Fruit fly (Drosophila melanogaster) whole organism, embryonic: ENCODE data around the gene CG12017.

Experiments
- Bdp1 ChIP-seq: fragments of 200-800 bp; sonication (Bioruptor generic); optimal IDR thresholded peaks from 3 replicates; lab custom pipeline; 2016; ENCODE audit warnings: missing biosample characterization, missing genetic modification characterization
- BtbVII ChIP-seq: fragments of 200-800 bp; sonication (Bioruptor generic); optimal IDR thresholded peaks from 3 replicates; lab custom pipeline; 2017; ENCODE audit warnings: missing biosample characterization, mild to moderate bottlenecking, missing genetic modification characterization
- CG11247 ChIP-seq: fragments of 200-800 bp; sonication (Bioruptor generic); IDR thresholded peaks from 2 replicates; pipeline ENCODE4 v1.3.6; 2022; ENCODE audit warnings: missing biosample characterization, missing genetic modification characterization
- CG17829 ChIP-seq: fragments of 200-800 bp; optimal IDR thresholded peaks from 2 replicates; lab custom pipeline; 2019; ENCODE audit warnings: missing biosample characterization, mild to moderate bottlenecking, missing genetic modification characterization, moderate library complexity
- CG18476 ChIP-seq: fragments of 200-800 bp; sonication (Bioruptor generic); optimal IDR thresholded peaks from 2 replicates; lab custom pipeline; 2016; ENCODE audit warnings: missing biosample characterization, mild to moderate bottlenecking, missing genetic modification characterization
- CG4617 ChIP-seq: fragments of 200-800 bp; sonication (Bioruptor generic); optimal IDR thresholded peaks from 3 replicates; lab custom pipeline; 2016; ENCODE audit warnings: missing biosample characterization, missing genetic modification characterization, borderline replicate concordance
- CG4820 ChIP-seq: fragments of 200-800 bp; sonication (Bioruptor generic); optimal IDR thresholded peaks from 3 replicates; lab custom pipeline; 2016; ENCODE audit warnings: missing biosample characterization, missing genetic modification characterization
- CG5953 ChIP-seq: fragments of 200-800 bp; sonication (Bioruptor generic); IDR thresholded peaks from 2 replicates; pipeline ENCODE4 v1.3.6; 2022; ENCODE audit warnings: missing biosample characterization, missing genetic modification characterization
- CG7372 ChIP-seq: fragments of 200-800 bp; sonication (Bioruptor generic); IDR thresholded peaks from 2 replicates; pipeline ENCODE4 v1.3.6; 2022; ENCODE audit warnings: missing biosample characterization, missing genetic modification characterization
- CG8388 ChIP-seq: fragments of 200-800 bp; sonication (Bioruptor generic); optimal IDR thresholded peaks from 2 replicates; lab custom pipeline; 2019; ENCODE audit warnings: missing biosample characterization, mild to moderate bottlenecking, missing genetic modification characterization, moderate library complexity
- D ChIP-seq, 2 experiments: fragments of 200-800 bp in 1 of 2; fragments of >200 bp in 1 of 2; sonication (Bioruptor generic) in 1 of 2; optimal IDR thresholded peaks; 2 replicates in 1 of 2; 3 replicates in 1 of 2; lab custom pipeline; 2017; ENCODE audit warnings: mild to moderate bottlenecking in 1 of 2, missing biosample characterization in 1 of 2, missing genetic modification characterization in 1 of 2, missing genetic modification reagents in 1 of 2
- Dbx ChIP-seq: fragments of 200-800 bp; sonication (Bioruptor generic); IDR thresholded peaks from 3 replicates; pipeline ENCODE4 v1.3.6; 2022; ENCODE audit warnings: missing biosample characterization, missing genetic modification characterization
- Dp ChIP-seq: fragments of 200-800 bp; sonication (Bioruptor generic); optimal IDR thresholded peaks from 2 replicates; lab custom pipeline; 2018; ENCODE audit warnings: missing biosample characterization, mild to moderate bottlenecking, missing genetic modification characterization, moderate library complexity
- Dref ChIP-seq: fragments of 200-800 bp; sonication (Bioruptor generic); IDR thresholded peaks from 2 replicates; pipeline ENCODE4 v1.3.6; 2022; ENCODE audit warnings: missing biosample characterization, missing genetic modification characterization
- E2f2 ChIP-seq: fragments of 200-800 bp; sonication (Bioruptor generic); IDR thresholded peaks from 2 replicates; pipeline ENCODE4 v1.3.6; 2022; ENCODE audit warnings: missing biosample characterization, missing genetic modification characterization
- Ets97D ChIP-seq: fragments of 200-800 bp; sonication (Bioruptor generic); optimal IDR thresholded peaks from 3 replicates; lab custom pipeline; 2016; ENCODE audit warnings: missing biosample characterization, missing genetic modification characterization
- Gug ChIP-seq: fragments of 200-800 bp; sonication (Bioruptor generic); IDR thresholded peaks from 4 replicates; pipeline ENCODE4 v1.3.6; 2022; ENCODE audit warnings: missing biosample characterization, missing genetic modification characterization
- Hr3 ChIP-seq: fragments of 200-800 bp; sonication (Bioruptor generic); optimal IDR thresholded peaks from 3 replicates; lab custom pipeline; 2016; ENCODE audit warnings: missing biosample characterization, missing genetic modification characterization
- Hsf ChIP-seq: fragments of 200-800 bp; sonication (Bioruptor generic); optimal IDR thresholded peaks from 3 replicates; lab custom pipeline; 2016; ENCODE audit warnings: missing biosample characterization, missing genetic modification characterization
- Mad ChIP-seq: fragments of 200-800 bp; sonication (Bioruptor generic); optimal IDR thresholded peaks from 2 replicates; lab custom pipeline; 2016; ENCODE audit warnings: missing biosample characterization, missing genetic modification characterization
- NC2α ChIP-seq: fragments of 200-800 bp; sonication (Bioruptor generic); optimal IDR thresholded peaks from 2 replicates; lab custom pipeline; 2016; ENCODE audit warnings: missing biosample characterization, missing genetic modification characterization
- Side ChIP-seq: fragments of 200-800 bp; sonication (Bioruptor generic); optimal IDR thresholded peaks from 2 replicates; lab custom pipeline; 2016; ENCODE audit warnings: missing biosample characterization, missing genetic modification characterization
- Six4 ChIP-seq: fragments of 200-800 bp; sonication (Bioruptor generic); optimal IDR thresholded peaks from 2 replicates; lab custom pipeline; 2016; ENCODE audit warnings: missing biosample characterization, missing genetic modification characterization
- Sox100B ChIP-seq: fragments of 200-800 bp; sonication (Bioruptor generic); optimal IDR thresholded peaks from 3 replicates; lab custom pipeline; 2018; ENCODE audit warnings: missing biosample characterization, mild to moderate bottlenecking, missing genetic modification characterization
- Vsx1 ChIP-seq: fragments of 200-800 bp; sonication (Bioruptor generic); optimal IDR thresholded peaks from 2 replicates; lab custom pipeline; 2017; ENCODE audit warnings: missing biosample characterization, mild to moderate bottlenecking, missing genetic modification characterization, missing genetic modification reagents
- ash1 ChIP-seq: fragments of 200-800 bp; sonication (Bioruptor generic); optimal IDR thresholded peaks from 2 replicates; lab custom pipeline; 2018; ENCODE audit warnings: missing biosample characterization, mild to moderate bottlenecking, missing genetic modification characterization
- crol ChIP-seq: fragments of 200-800 bp; sonication (Bioruptor generic); IDR thresholded peaks from 2 replicates; pipeline ENCODE4 v1.3.6; 2022; ENCODE audit warnings: missing biosample characterization, missing genetic modification characterization
- da ChIP-seq: fragments of 200-800 bp; sonication (Bioruptor generic); optimal IDR thresholded peaks from 2 replicates; lab custom pipeline; 2016; ENCODE audit warnings: missing biosample characterization, missing genetic modification characterization
- dimm ChIP-seq: fragments of 200-800 bp; sonication (Bioruptor generic); IDR thresholded peaks from 2 replicates; pipeline ENCODE4 v1.3.6; 2022; ENCODE audit warnings: missing biosample characterization, missing genetic modification characterization
- ewg ChIP-seq: fragments of 200-800 bp; sonication (Bioruptor generic); optimal IDR thresholded peaks from 3 replicates; lab custom pipeline; 2017; ENCODE audit warnings: mild to moderate bottlenecking, missing biosample characterization, missing genetic modification reagents, missing genetic modification characterization
- eyg ChIP-seq: fragments of 200-800 bp; sonication (Bioruptor generic); optimal IDR thresholded peaks from 3 replicates; lab custom pipeline; 2016; ENCODE audit warnings: missing biosample characterization, missing genetic modification characterization
- gsb ChIP-seq: fragments of 200-800 bp; sonication (Bioruptor generic); IDR thresholded peaks from 2 replicates; pipeline ENCODE4 v1.3.6; 2022; ENCODE audit warnings: missing biosample characterization, missing genetic modification characterization
- kni ChIP-seq: fragments of 200-800 bp; sonication (Bioruptor generic); optimal IDR thresholded peaks from 3 replicates; lab custom pipeline; 2017; ENCODE audit warnings: mild to moderate bottlenecking, missing biosample characterization, missing genetic modification reagents, missing genetic modification characterization
- lab ChIP-seq: fragments of 200-800 bp; sonication (Bioruptor generic); optimal IDR thresholded peaks from 3 replicates; lab custom pipeline; 2017; ENCODE audit warnings: missing biosample characterization, missing genetic modification characterization, mild to moderate bottlenecking, moderate library complexity, missing genetic modification reagents
- mam ChIP-seq: fragments of 200-800 bp; sonication (Bioruptor generic); optimal IDR thresholded peaks from 3 replicates; lab custom pipeline; 2016; ENCODE audit warnings: missing biosample characterization, missing genetic modification characterization
- mld ChIP-seq: fragments of 200-800 bp; sonication (Bioruptor generic); IDR thresholded peaks from 3 replicates; pipeline ENCODE4 v1.3.6; 2022; ENCODE audit warnings: missing biosample characterization, missing genetic modification characterization; ENCODE audit not compliant: partially characterized antibody
- nmo ChIP-seq: fragments of 200-800 bp; sonication (Bioruptor generic); optimal IDR thresholded peaks from 2 replicates; lab custom pipeline; 2018; ENCODE audit warnings: missing biosample characterization, mild to moderate bottlenecking, missing genetic modification characterization, moderate library complexity
- pho ChIP-seq: fragments of 200-800 bp; sonication (Bioruptor generic); optimal IDR thresholded peaks from 2 replicates; lab custom pipeline; 2016; ENCODE audit warnings: missing biosample characterization, missing genetic modification characterization
- phol ChIP-seq: fragments of 200-800 bp; sonication (Bioruptor generic); optimal IDR thresholded peaks from 3 replicates; lab custom pipeline; 2018; ENCODE audit warnings: missing biosample characterization, mild to moderate bottlenecking, missing genetic modification characterization, moderate library complexity
- prd ChIP-seq, 3 experiments: fragments of >200 bp in 2 of 3; fragments of 200-800 bp in 1 of 3; sonication (Bioruptor generic) in 1 of 3; optimal IDR thresholded peaks in 2 of 3; IDR thresholded peaks in 1 of 3; 2 replicates in 2 of 3; 3 replicates in 1 of 3; pipeline versions ENCODE4 v1.3.6 to Lab custom; 2017 to 2022; ENCODE audit warnings: missing biosample characterization in 1 of 3, missing genetic modification characterization in 1 of 3
- scrt ChIP-seq: fragments of 200-800 bp; sonication (Bioruptor generic); optimal IDR thresholded peaks from 2 replicates; lab custom pipeline; 2018; ENCODE audit warnings: missing biosample characterization, mild to moderate bottlenecking, missing genetic modification characterization, moderate library complexity
- sisA ChIP-seq: fragments of 200-800 bp; sonication (Bioruptor generic); IDR thresholded peaks from 2 replicates; pipeline ENCODE4 v1.3.6; 2022; ENCODE audit warnings: missing biosample characterization, missing genetic modification characterization
- tio ChIP-seq: fragments of 200-800 bp; sonication (Bioruptor generic); optimal IDR thresholded peaks from 2 replicates; lab custom pipeline; 2017; ENCODE audit warnings: missing biosample characterization, missing genetic modification characterization, inconsistent platforms
- toy ChIP-seq: fragments of 200-800 bp; sonication (Bioruptor generic); IDR thresholded peaks from 2 replicates; pipeline ENCODE4 v1.3.6; 2022; ENCODE audit warnings: missing biosample characterization, missing genetic modification characterization
- unc-4 ChIP-seq: fragments of 200-800 bp; sonication (Bioruptor generic); IDR thresholded peaks from 2 replicates; pipeline ENCODE4 v1.3.6; 2022; ENCODE audit warnings: missing biosample characterization, missing genetic modification characterization; ENCODE audit not compliant: partially characterized antibody
- vvl ChIP-seq: fragments of 200-800 bp; sonication (Bioruptor generic); IDR thresholded peaks from 2 replicates; pipeline ENCODE4 v1.3.6; 2022; ENCODE audit warnings: missing biosample characterization, missing genetic modification characterization
- wdn ChIP-seq: fragments of 200-800 bp; sonication (Bioruptor generic); IDR thresholded peaks from 2 replicates; pipeline ENCODE4 v1.3.6; 2022; ENCODE audit warnings: missing biosample characterization, missing genetic modification characterization
- zfh2 ChIP-seq: fragments of 200-800 bp; sonication (Bioruptor generic); optimal IDR thresholded peaks from 2 replicates; lab custom pipeline; 2016; ENCODE audit warnings: missing biosample characterization, missing genetic modification characterization

The CG12017 gene

DNA sequence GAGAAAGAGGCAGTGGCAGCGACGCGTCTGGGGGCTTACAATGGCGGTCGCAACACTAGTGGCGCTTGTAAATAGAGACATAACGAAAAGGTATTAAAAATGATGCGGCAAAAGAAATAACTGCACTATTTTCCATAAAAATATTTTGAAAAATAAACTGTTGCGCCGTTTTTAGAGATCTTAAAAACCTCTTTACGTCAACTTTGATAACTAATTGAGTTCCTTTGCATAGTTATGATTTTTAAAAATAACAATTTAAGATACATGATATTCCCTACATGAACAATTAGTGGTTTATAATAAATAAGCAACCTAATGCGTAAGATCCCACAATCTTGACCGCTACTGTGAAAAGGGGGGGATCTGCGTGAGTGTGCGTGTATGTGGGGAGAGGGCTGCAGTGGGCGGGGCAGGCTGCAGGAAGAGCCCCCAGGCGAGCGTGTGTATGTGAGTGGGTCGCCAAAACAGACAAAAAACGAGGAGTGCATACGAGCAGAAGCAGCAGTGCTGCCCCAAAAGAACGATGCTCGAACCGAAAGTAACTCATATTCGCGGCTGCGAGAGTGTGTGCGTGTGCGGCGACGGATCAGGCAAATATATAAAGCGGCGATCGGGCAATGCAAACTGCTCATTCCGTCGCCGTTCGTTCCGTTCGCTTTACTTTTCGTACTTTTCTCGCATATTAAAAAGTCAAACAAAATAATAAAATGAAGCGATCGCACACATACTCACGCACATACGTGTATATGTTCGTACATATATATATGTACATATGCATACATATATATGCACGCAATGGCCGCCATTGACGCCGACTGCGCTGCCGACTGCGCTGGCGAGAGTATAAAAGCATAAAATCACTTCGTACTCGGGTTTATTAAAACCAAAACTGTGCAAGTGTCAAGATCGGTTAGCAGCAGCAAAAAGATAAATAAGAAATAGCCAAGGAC, 31.1 kb upstream of the CG12017 start (continued):
- TF ChIP-seq sisA (GFP tag; lab: Robert Waterston, UW) (no peak), lab (GFP tag; lab: Kevin White, UChicago) (peak; percentile 21), CG8388 (GFP tag; lab: Kevin White, UChicago) (no peak), da (no peak), phol (tag; lab: Kevin White, UChicago) (peak; percentile 56), vvl (GFP tag; lab: Robert Waterston, UW) (no peak), Gug (GFP tag; lab: Robert Waterston, UW) (no peak), CG4820 (peak; percentile 55), Ets97D (GFP tag; lab: Kevin White, UChicago) (no peak), kni (GFP tag; lab: Kevin White, UChicago) (no peak), CG4617 (GFP tag; lab: Kevin White, UChicago) (no peak), toy (GFP tag; lab: Robert Waterston, UW) (no peak), pho (GFP tag; lab: Kevin White, UChicago) (no peak), Sox100B (GFP tag; lab: Kevin White, UChicago) (peak; percentile 68), mld (GFP tag; lab: Robert Waterston, UW) (no peak), crol (peak; percentile 45; the same call in 1 of the 2 replicates), ewg (GFP tag; lab: Kevin White, UChicago) (peak; percentile 51), Dref (GFP tag; lab: Robert Waterston, UW) (no peak), Hsf (GFP tag; lab: Kevin White, UChicago) (peak; percentile 40), BtbVII (GFP tag; lab: Kevin White, UChicago) (no peak), Six4 (GFP tag; lab: Kevin White, UChicago) (peak; percentile 13), NC2α (GFP tag; lab: Kevin White, UChicago) (peak; percentile 2), CG7372 (no peak), Side (GFP tag; lab: Kevin White, UChicago) (no peak), Mad (no peak), prd (optimal IDR thresholded peaks at IDR 0.05; lab: Kevin White, UChicago) (no peak), prd (GFP tag; IDR thresholded peaks at IDR 0.05; lab: Robert Waterston, UW) (peak; percentile 23; the same call in 1 of the 3 replicates), zfh2 (GFP tag; lab: Kevin White, UChicago) (no peak), unc-4 (GFP tag; lab: Robert Waterston, UW) (no peak), Vsx1 (GFP tag; lab: Kevin White, UChicago) (peak; percentile 7), Hr3 (GFP tag; lab: Kevin White, UChicago) (peak; percentile 18), E2f2 (GFP tag; lab: Robert Waterston, UW) (peak; percentile 15; the same call in 1 of the 2 replicates), tio (peak; percentile 71), CG5953 (GFP tag; lab: Robert Waterston, UW) (peak; percentile 37; the same call in 1 of the 2 replicates), eyg (no peak), gsb (GFP tag; lab: Robert Waterston, UW) (no peak), nmo (GFP tag; lab: Kevin White, UChicago) (peak; percentile 74), CG11247 (no peak), Dp (GFP tag; lab: Kevin White, UChicago) (no peak), CG18476 (GFP tag; lab: Kevin White, UChicago) (peak; percentile 9), ash1 (no peak), dimm (no peak), Bdp1 (GFP tag; lab: Kevin White, UChicago) (no peak), mam (GFP tag; lab: Kevin White, UChicago) (no peak), scrt (no peak), CG17829 (tag; lab: Kevin White, UChicago) (peak; percentile 21), Dbx (GFP tag; lab: Robert Waterston, UW) (no peak), wdn (GFP tag; lab: Robert Waterston, UW) (no peak), D (optimal IDR thresholded peaks at IDR 0.05; lab: Kevin White, UChicago) (no peak), D (GFP tag; optimal IDR thresholded peaks at IDR 0.05; lab: Kevin White, UChicago) (peak; percentile 29)
